Worm (Caenorhabditis elegans) whole organism, L1 larva: ENCODE results near the gene wrm-1.

Experiments
- C04F5.9 ChIP-seq: sonication (generic microtip); optimal IDR thresholded peaks from 2 replicates; lab custom pipeline; 2016; ENCODE audit warnings: missing genetic modification characterization, missing compliant biosample characterization
- C16A3.4 ChIP-seq: fragments of 150-350 bp; optimal IDR thresholded peaks from 2 replicates; lab custom pipeline; 2014; ENCODE audit warnings: missing biosample characterization, missing genetic modification characterization
- C34B4.2 ChIP-seq: sonication (generic microtip); optimal IDR thresholded peaks from 2 replicates; lab custom pipeline; 2017; ENCODE audit warnings: mild to moderate bottlenecking, missing genetic modification characterization, missing compliant biosample characterization
- F16B12.6 ChIP-seq: fragments of 150-350 bp; optimal IDR thresholded peaks from 2 replicates; lab custom pipeline; 2014; ENCODE audit warnings: missing biosample characterization, missing genetic modification characterization
- aha-1 ChIP-seq: fragments of 150-350 bp; optimal IDR thresholded peaks from 2 replicates; lab custom pipeline; 2014; ENCODE audit warnings: missing biosample characterization, missing genetic modification characterization
- blmp-1 ChIP-seq: fragments of 150-350 bp; optimal IDR thresholded peaks from 2 replicates; lab custom pipeline; 2014; ENCODE audit warnings: missing biosample characterization, missing genetic modification characterization
- ceh-8 ChIP-seq: fragments of 200-800 bp; sonication (Bioruptor generic); optimal IDR thresholded peaks from 2 replicates; lab custom pipeline; 2018; ENCODE audit warnings: mild to moderate bottlenecking, missing genetic modification characterization, moderate library complexity, missing compliant biosample characterization
- ceh-82 ChIP-seq, 3 experiments: fragments of 150-350 bp in 1 of 3; sonication (generic microtip) in 2 of 3; optimal IDR thresholded peaks; 2 replicates each; lab custom pipeline; 2014 to 2017; ENCODE audit warnings: missing biosample characterization in 3 of 3, missing genetic modification characterization in 3 of 3
- ces-1 ChIP-seq: fragments of 150-350 bp; optimal IDR thresholded peaks from 2 replicates; lab custom pipeline; 2014; ENCODE audit warnings: missing biosample characterization, missing genetic modification reagents, missing genetic modification characterization
- dsc-1 ChIP-seq: sonication (generic microtip); optimal IDR thresholded peaks from 2 replicates; lab custom pipeline; 2016; ENCODE audit warnings: mild to moderate bottlenecking, missing genetic modification characterization, missing compliant biosample characterization
- efl-1 ChIP-seq, 4 experiments: fragments of 150-350 bp; optimal IDR thresholded peaks in 3 of 4; peaks in 1 of 4; 1 replicate in 1 of 4; 2 replicates in 3 of 4; lab custom pipeline; 2014; ENCODE audit warnings: missing biosample characterization in 2 of 4, missing genetic modification characterization in 2 of 4, missing genetic modification reagents in 2 of 4
- efl-3 ChIP-seq: fragments of 200-800 bp; sonication (Bioruptor generic); optimal IDR thresholded peaks from 2 replicates; lab custom pipeline; 2018; ENCODE audit warnings: mild to moderate bottlenecking, missing genetic modification characterization, missing compliant biosample characterization
- egl-27 ChIP-seq, 2 experiments: fragments of 150-350 bp in 1 of 2; sonication (generic microtip); optimal IDR thresholded peaks; 3 replicates each; lab custom pipeline; 2017 to 2018; ENCODE audit warnings: missing biosample characterization in 2 of 2, missing genetic modification characterization in 2 of 2, missing genetic modification reagents in 2 of 2
- elt-2 ChIP-seq: sonication (generic microtip); optimal IDR thresholded peaks from 2 replicates; lab custom pipeline; 2016; ENCODE audit warnings: missing genetic modification characterization, mild to moderate bottlenecking, inconsistent platforms, missing compliant biosample characterization, missing genetic modification reagents
- elt-3 ChIP-seq, 6 experiments: fragments of 150-350 bp in 1 of 6; sonication (generic microtip); optimal IDR thresholded peaks; 2 replicates each; lab custom pipeline; 2017 to 2018; ENCODE audit warnings: missing biosample characterization in 6 of 6, missing genetic modification characterization in 6 of 6, inconsistent platforms in 1 of 6
- ets-5 ChIP-seq: fragments of 200-800 bp; sonication (Bioruptor generic); IDR thresholded peaks from 2 replicates; pipeline ENCODE4 v1.3.6; 2022; ENCODE audit warnings: missing genetic modification characterization, missing compliant biosample characterization
- fkh-4 ChIP-seq: sonication (generic microtip); optimal IDR thresholded peaks from 2 replicates; lab custom pipeline; 2016; ENCODE audit warnings: missing compliant biosample characterization, missing genetic modification characterization, borderline replicate concordance
- fkh-8 ChIP-seq: sonication (generic microtip); optimal IDR thresholded peaks from 2 replicates; lab custom pipeline; 2016; ENCODE audit warnings: mild to moderate bottlenecking, missing genetic modification characterization, missing compliant biosample characterization
- grh-1 ChIP-seq: fragments of 200-800 bp; sonication (Bioruptor generic); IDR thresholded peaks from 2 replicates; pipeline ENCODE4 v1.3.6; 2022; ENCODE audit warnings: missing genetic modification reagents, missing genetic modification characterization, missing compliant biosample characterization
- hlh-17 ChIP-seq: fragments of 200-800 bp; sonication (Bioruptor generic); optimal IDR thresholded peaks from 2 replicates; lab custom pipeline; 2018; ENCODE audit warnings: missing genetic modification characterization, mild to moderate bottlenecking, missing compliant biosample characterization, moderate library complexity, borderline replicate concordance
- irx-1 ChIP-seq: sonication (generic microtip); optimal IDR thresholded peaks from 2 replicates; lab custom pipeline; 2016; ENCODE audit warnings: missing genetic modification characterization, missing compliant biosample characterization
- isw-1 ChIP-seq: fragments of 200-800 bp; sonication (Bioruptor generic); IDR thresholded peaks from 2 replicates; pipeline ENCODE4 v1.3.6; 2022; ENCODE audit warnings: missing genetic modification characterization, missing compliant biosample characterization
- jun-1 ChIP-seq: fragments of 150-350 bp; optimal IDR thresholded peaks from 2 replicates; lab custom pipeline; 2014; ENCODE audit warnings: missing biosample characterization, missing genetic modification reagents, missing genetic modification characterization
- lin-35 ChIP-seq, 2 experiments: fragments of 150-350 bp; optimal IDR thresholded peaks; 2 replicates each; lab custom pipeline; 2014; ENCODE audit warnings: missing biosample characterization in 2 of 2, missing genetic modification characterization in 2 of 2, missing genetic modification reagents in 2 of 2
- lsy-2 ChIP-seq, 2 experiments: fragments of 150-350 bp; optimal IDR thresholded peaks; 2 replicates each; lab custom pipeline; 2014; ENCODE audit warnings: missing biosample characterization in 2 of 2, missing genetic modification characterization in 2 of 2
- mdl-1 ChIP-seq, 2 experiments: fragments of 150-350 bp; optimal IDR thresholded peaks; 2 replicates each; lab custom pipeline; 2014 to 2017; ENCODE audit warnings: missing biosample characterization in 2 of 2, missing genetic modification characterization in 2 of 2, inconsistent platforms in 1 of 2
- mep-1 ChIP-seq: fragments of 150-350 bp; optimal IDR thresholded peaks from 2 replicates; lab custom pipeline; 2014; ENCODE audit warnings: missing biosample characterization, missing genetic modification characterization
- nhr-11 ChIP-seq: fragments of 150-350 bp; optimal IDR thresholded peaks from 2 replicates; lab custom pipeline; 2014; ENCODE audit warnings: missing biosample characterization, missing genetic modification characterization
- nhr-12 ChIP-seq: sonication (generic microtip); optimal IDR thresholded peaks from 2 replicates; lab custom pipeline; 2017; ENCODE audit warnings: missing biosample characterization, missing genetic modification characterization
- nhr-19 ChIP-seq: fragments of 200-800 bp; sonication (Bioruptor generic); conservative IDR thresholded peaks from 2 replicates; pipeline ENCODE4 v1.3.6; 2022; ENCODE audit warnings: missing genetic modification characterization, missing compliant biosample characterization
- nhr-20 ChIP-seq: sonication (generic microtip); optimal IDR thresholded peaks from 2 replicates; lab custom pipeline; 2016; ENCODE audit warnings: mild to moderate bottlenecking, missing genetic modification characterization, missing compliant biosample characterization
- nhr-28 ChIP-seq: fragments of 150-350 bp; optimal IDR thresholded peaks from 2 replicates; lab custom pipeline; 2014; ENCODE audit warnings: missing biosample characterization, missing genetic modification characterization
- nhr-71 ChIP-seq: sonication (generic microtip); optimal IDR thresholded peaks from 2 replicates; lab custom pipeline; 2016; ENCODE audit warnings: mild to moderate bottlenecking, missing genetic modification characterization, moderate library complexity, missing compliant biosample characterization
- nhr-77 ChIP-seq: fragments of 150-350 bp; optimal IDR thresholded peaks from 2 replicates; lab custom pipeline; 2014; ENCODE audit warnings: missing biosample characterization, missing genetic modification characterization
- nhr-85 ChIP-seq: sonication (generic microtip); peaks from one replicate; lab custom pipeline; 2016; ENCODE audit warnings: missing genetic modification characterization, inconsistent platforms, missing compliant biosample characterization
- pax-3 ChIP-seq: fragments of 200-800 bp; sonication (Bioruptor generic); optimal IDR thresholded peaks from 2 replicates; lab custom pipeline; 2018; ENCODE audit warnings: mild to moderate bottlenecking, missing genetic modification characterization, moderate library complexity, missing compliant biosample characterization
- tbx-2 ChIP-seq: sonication (generic microtip); optimal IDR thresholded peaks from 2 replicates; lab custom pipeline; 2016; ENCODE audit warnings: missing genetic modification characterization, missing compliant biosample characterization
- unc-130 ChIP-seq: fragments of 150-350 bp; optimal IDR thresholded peaks from 2 replicates; lab custom pipeline; 2017; ENCODE audit warnings: missing biosample characterization, missing genetic modification characterization, inconsistent platforms
- unc-30 ChIP-seq: sonication (generic microtip); optimal IDR thresholded peaks from 2 replicates; lab custom pipeline; 2017; ENCODE audit warnings: missing biosample characterization, missing genetic modification characterization
- unc-62 ChIP-seq: fragments of 150-350 bp; optimal IDR thresholded peaks from 2 replicates; lab custom pipeline; 2014; ENCODE audit warnings: missing biosample characterization, missing genetic modification reagents, missing genetic modification characterization
- unc-98 ChIP-seq: fragments of 200-800 bp; sonication (Bioruptor generic); IDR thresholded peaks from 2 replicates; pipeline ENCODE4 v1.3.6; 2022; ENCODE audit warnings: missing genetic modification characterization, missing compliant biosample characterization
- xbp-1 ChIP-seq: sonication (generic microtip); optimal IDR thresholded peaks from 2 replicates; lab custom pipeline; 2016; ENCODE audit warnings: missing genetic modification characterization, missing compliant biosample characterization
- ztf-11 ChIP-seq, 2 experiments: sonication (generic microtip); optimal IDR thresholded peaks; 2 replicates each; lab custom pipeline; 2016 to 2017; ENCODE audit warnings: missing genetic modification characterization in 2 of 2, missing biosample characterization in 1 of 2, missing compliant biosample characterization in 1 of 2
- ztf-4 ChIP-seq: fragments of 150-350 bp; optimal IDR thresholded peaks from 2 replicates; lab custom pipeline; 2014; ENCODE audit warnings: missing biosample characterization, missing genetic modification characterization

Gene wrm-1

ce11 chrIII:5701491-5701890, 21.2 kb upstream of the wrm-1 start:
- no peak for TF ChIP-seq nhr-12 (tag; lab: Kevin White, UChicago)
- TF ChIP-seq ceh-8 (GFP tag; lab: Kevin White, UChicago), result no peak
- no peak for TF ChIP-seq mdl-1 (tag; optimal IDR thresholded peaks at IDR 0.05; lab: Kevin White, UChicago)
- no peak for TF ChIP-seq lsy-2 (tag; optimal IDR thresholded peaks at IDR 0.05; lab: Kevin White, UChicago)
- TF ChIP-seq nhr-11 (tag; lab: Kevin White, UChicago), result no peak
- no peak for TF ChIP-seq ceh-82 (tag; optimal IDR thresholded peaks at IDR 0.05; lab: Kevin White, UChicago)
- TF ChIP-seq dsc-1 (tag; lab: Kevin White, UChicago), result no peak
- no peak for TF ChIP-seq xbp-1
- TF ChIP-seq egl-27 (tag; optimal IDR thresholded peaks at IDR 0.05; lab: Kevin White, UChicago), result no peak
- TF ChIP-seq jun-1 (tag; lab: Kevin White, UChicago), result no peak

DNA sequence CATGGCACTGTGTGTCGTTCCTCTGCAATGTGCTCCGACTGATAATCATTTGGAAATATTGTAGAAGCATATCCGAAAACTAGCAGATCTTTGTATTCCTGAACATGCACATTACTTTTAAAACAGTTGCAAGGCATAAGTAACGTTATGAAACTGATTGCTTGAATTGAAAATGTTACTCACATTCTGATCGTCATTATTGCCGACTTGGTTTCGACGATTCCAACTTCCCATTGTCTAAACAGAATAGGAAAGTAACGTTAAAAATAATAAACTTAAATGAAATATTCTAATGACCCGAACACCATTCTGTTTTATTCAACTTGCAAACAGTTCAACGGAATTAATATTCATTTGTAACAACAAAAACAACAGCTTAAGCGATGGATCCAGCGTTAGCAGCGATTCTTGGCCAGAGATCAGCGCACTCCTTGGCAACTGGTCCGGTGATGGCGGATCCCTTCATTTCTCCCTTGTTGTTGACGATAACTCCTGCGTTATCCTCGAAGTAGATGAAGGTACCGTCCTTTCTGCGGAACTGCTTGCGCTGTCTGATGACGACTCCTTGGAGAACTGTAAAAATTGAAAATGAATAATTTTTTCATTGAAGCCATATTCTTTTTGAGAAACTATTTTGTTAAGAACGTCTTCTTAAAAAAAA, 17.3 kb upstream of the wrm-1 start, which contains the start of gene swp-1:
Gene swp-1, minus strand, starts transcription at position 298 of the 661 bp plus-strand sequence.
- TF ChIP-seq unc-30 (tag; lab: Kevin White, UChicago) (no peak), nhr-85 (tag; lab: Kevin White, UChicago) (peak; percentile 49), lsy-2 (tag; optimal IDR thresholded peaks at IDR 0.05; lab: Kevin White, UChicago) (peak in 1 of 2 experiments; percentile 26), nhr-71 (peak; percentile 13)

- TF ChIP-seq nhr-77, result peak; percentile 90
- TF ChIP-seq fkh-4 (tag; lab: Kevin White, UChicago), result peak; percentile 43
- TF ChIP-seq lsy-2 (tag; optimal IDR thresholded peaks at IDR 0.05; lab: Kevin White, UChicago), result peak; percentile 94 to 97
- no peak for TF ChIP-seq efl-3 (GFP tag; lab: Kevin White, UChicago)
- peak; percentile 73 for TF ChIP-seq dsc-1 (tag; lab: Kevin White, UChicago)
- no peak for TF ChIP-seq hlh-17
- peak; percentile 91 for TF ChIP-seq blmp-1 (tag; lab: Kevin White, UChicago)
- peak; percentile 80 for TF ChIP-seq nhr-11 (tag; lab: Kevin White, UChicago)
- TF ChIP-seq unc-130 (tag; lab: Kevin White, UChicago), result peak; percentile 85
- TF ChIP-seq ztf-11 (tag; optimal IDR thresholded peaks at IDR 0.05; lab: Kevin White, UChicago), result peak in 1 of 2 experiments; percentile 39
- no peak for TF ChIP-seq nhr-28 (tag; lab: Kevin White, UChicago)
- TF ChIP-seq lin-35 (GFP tag; optimal IDR thresholded peaks at IDR 0.05; lab: Kevin White, UChicago), result peak; percentile 88 to 95
- no peak for TF ChIP-seq ets-5 (GFP tag; lab: Robert Waterston, UW)
- TF ChIP-seq tbx-2 (tag; lab: Kevin White, UChicago), result peak; percentile 90
- peak; percentile 79 for TF ChIP-seq ztf-4 (tag; lab: Kevin White, UChicago)
- TF ChIP-seq nhr-20 (tag; lab: Kevin White, UChicago), result peak; percentile 91
- TF ChIP-seq egl-27 (tag; optimal IDR thresholded peaks at IDR 0.05; lab: Kevin White, UChicago), result peak; percentile 14 to 16
- no peak for TF ChIP-seq unc-98 (GFP tag; lab: Robert Waterston, UW)
- peak; percentile 74 for TF ChIP-seq irx-1
- TF ChIP-seq F16B12.6 (tag; lab: Kevin White, UChicago), result peak; percentile 62
- TF ChIP-seq efl-1 (optimal IDR thresholded peaks at IDR 0.05; lab: Kevin White, UChicago), result peak; percentile 92 to 95
- TF ChIP-seq efl-1 (GFP tag; optimal IDR thresholded peaks at IDR 0.05 in 1 of 2; lab: Kevin White, UChicago), result peak; percentile 84 to 98
- TF ChIP-seq elt-3 (tag; optimal IDR thresholded peaks at IDR 0.05; lab: Kevin White, UChicago), result peak in 5 of 6 experiments; percentile 45 to 97 (median 83)
- no peak for TF ChIP-seq unc-30 (tag; lab: Kevin White, UChicago)
- TF ChIP-seq nhr-85 (tag; lab: Kevin White, UChicago), result peak; percentile 95
- peak; percentile 47 for TF ChIP-seq C04F5.9 (tag; lab: Kevin White, UChicago)
- no peak for TF ChIP-seq unc-62 (GFP tag; lab: Kevin White, UChicago)
- peak; percentile 91 for TF ChIP-seq nhr-19 (GFP tag; lab: Robert Waterston, UW)
- TF ChIP-seq elt-2 (tag; lab: Kevin White, UChicago), result peak; percentile 26
- TF ChIP-seq fkh-8 (tag; lab: Kevin White, UChicago), result peak; percentile 91
- TF ChIP-seq mdl-1 (tag; optimal IDR thresholded peaks at IDR 0.05; lab: Kevin White, UChicago), result peak in 1 of 2 experiments; percentile 83
- peak; percentile 80 for TF ChIP-seq pax-3
- peak; percentile 30 for TF ChIP-seq aha-1 (tag; lab: Kevin White, UChicago)
- TF ChIP-seq ceh-8 (GFP tag; lab: Kevin White, UChicago), result peak; percentile 15
- TF ChIP-seq jun-1 (tag; lab: Kevin White, UChicago), result peak; percentile 90
- TF ChIP-seq C16A3.4 (tag; lab: Kevin White, UChicago), result peak; percentile 98
- TF ChIP-seq C34B4.2 (tag; lab: Kevin White, UChicago), result no peak
- peak; percentile 95 for TF ChIP-seq mep-1 (tag; lab: Kevin White, UChicago)
- TF ChIP-seq isw-1 (GFP tag; lab: Robert Waterston, UW), result peak; percentile 91
- TF ChIP-seq ces-1 (GFP tag; lab: Kevin White, UChicago), result no peak
- TF ChIP-seq grh-1 (GFP tag; lab: Robert Waterston, UW), result peak; percentile 70
Observed at ce11 chrIII:5706077-5706627, 16.5 kb upstream of the wrm-1 start, which contains the start of gene rpl-23. rpl-23 (minus strand) TSS chrIII:5706127.
